Worm (Caenorhabditis elegans): ENCODE measurements around the gene F54D5.5.

DNA sequence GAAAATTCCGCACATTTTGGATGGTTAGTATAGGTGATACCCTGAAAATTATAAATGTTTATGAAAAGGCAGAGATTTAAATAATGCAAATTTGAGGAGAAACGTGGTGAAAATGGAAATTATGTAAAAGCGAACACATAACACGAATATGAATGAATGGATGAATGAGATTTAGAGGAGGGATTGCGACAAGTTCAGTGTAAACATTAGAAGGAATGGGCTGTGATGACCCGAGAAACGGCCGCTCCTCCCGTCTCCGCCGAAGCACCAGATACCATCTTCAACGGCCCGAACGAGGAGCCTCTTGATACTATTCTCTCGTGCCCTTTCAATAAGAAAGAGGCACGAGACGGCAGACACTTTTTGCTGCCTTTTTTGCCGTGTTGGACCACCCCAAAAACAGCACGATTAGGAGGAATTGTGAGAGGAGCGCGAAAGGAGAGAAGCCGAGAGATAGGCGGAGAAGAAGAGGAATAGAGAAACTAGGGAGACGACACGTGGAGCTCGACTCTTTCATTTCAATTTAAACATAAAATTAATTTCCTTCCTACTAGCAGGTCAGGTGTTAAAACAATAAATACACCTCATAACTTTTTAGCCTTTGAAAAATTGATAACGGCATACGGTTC, 28.7 kb upstream of the F54D5.5 start, which contains the start of gene gfat-1:
- TF ChIP-seq hlh-17 (GFP tag; optimal IDR thresholded peaks at IDR 0.05; ENCODE audit: borderline replicate concordance) (no peak), ztf-4 (tag; optimal IDR thresholded peaks at IDR 0.05) (no peak), lin-15B (tag; optimal IDR thresholded peaks at IDR 0.05) (no peak), unc-62 (GFP tag; optimal IDR thresholded peaks at IDR 0.05) (no peak), ceh-8 (GFP tag; optimal IDR thresholded peaks at IDR 0.05) (no peak), mdl-1 (tag; optimal IDR thresholded peaks at IDR 0.05) (peak; percentile 41 to 61), elt-3 (tag; optimal IDR thresholded peaks at IDR 0.05) (no peak), aha-1 (tag; optimal IDR thresholded peaks at IDR 0.05) (no peak), ets-5 (GFP tag; IDR thresholded peaks at IDR 0.05) (no peak), ceh-90 (tag; optimal IDR thresholded peaks at IDR 0.05) (no peak), ces-1 (GFP tag; optimal IDR thresholded peaks at IDR 0.05) (no peak), ama-1 (optimal IDR thresholded peaks at IDR 0.05) (no peak), dpl-1 (GFP tag; optimal IDR thresholded peaks at IDR 0.05) (peak in 1 of 3 experiments; percentile 15), nhr-28 (tag; optimal IDR thresholded peaks at IDR 0.05) (no peak)

Measured in whole organism, L1 larva.